Fruit fly (Drosophila melanogaster) whole organism, wandering third instar larva: Measurements from ENCODE around the gene CG6733.

Experiments
- Abd-B ChIP-seq: fragments of >200 bp; optimal IDR thresholded peaks from 2 replicates; lab custom pipeline; 2017; ENCODE audit warnings: missing biosample characterization, missing genetic modification characterization
- CG32264 ChIP-seq: fragments of 200-800 bp; sonication (Bioruptor generic); optimal IDR thresholded peaks from 2 replicates; lab custom pipeline; 2016; ENCODE audit warnings: missing biosample characterization, missing genetic modification characterization
- CG9705 ChIP-seq: fragments of 200-800 bp; sonication (Bioruptor generic); optimal IDR thresholded peaks from 2 replicates; lab custom pipeline; 2018; ENCODE audit warnings: missing biosample characterization, mild to moderate bottlenecking, missing genetic modification characterization
- CrebA ChIP-seq: fragments of 200-800 bp; sonication (Bioruptor generic); optimal IDR thresholded peaks from 2 replicates; lab custom pipeline; 2016; ENCODE audit warnings: missing biosample characterization, mild to moderate bottlenecking, missing genetic modification characterization, borderline replicate concordance
- Dfd ChIP-seq: fragments of >200 bp; optimal IDR thresholded peaks from 2 replicates; lab custom pipeline; 2017; ENCODE audit warnings: missing biosample characterization, missing genetic modification characterization
- Dif ChIP-seq: fragments of 200-275, 200-300 bp; sonication (Bioruptor generic); optimal IDR thresholded peaks from 2 replicates; lab custom pipeline; 2018; ENCODE audit warnings: missing biosample characterization, missing genetic modification characterization; ENCODE audit not compliant: partially characterized antibody
- GATAd ChIP-seq: sonication (Bioruptor generic); optimal IDR thresholded peaks from 2 replicates; lab custom pipeline; 2016; ENCODE audit warnings: missing biosample characterization, missing genetic modification characterization
- HLH106 ChIP-seq: fragments of 200-800 bp; optimal IDR thresholded peaks from 3 replicates; lab custom pipeline; 2019; ENCODE audit warnings: missing biosample characterization, mild to moderate bottlenecking, missing genetic modification characterization, moderate library complexity
- Hnf4 ChIP-seq: fragments of 200-800 bp; sonication (Bioruptor generic); optimal IDR thresholded peaks from 2 replicates; lab custom pipeline; 2016; ENCODE audit warnings: missing biosample characterization, mild to moderate bottlenecking, missing genetic modification characterization
- Hr78 ChIP-seq: fragments of >200 bp; optimal IDR thresholded peaks from 2 replicates; lab custom pipeline; 2017; ENCODE audit warnings: missing biosample characterization, missing genetic modification characterization
- Hr83 ChIP-seq: fragments of 200-300 bp; sonication (Bioruptor generic); optimal IDR thresholded peaks from 2 replicates; lab custom pipeline; 2016; ENCODE audit warnings: missing biosample characterization, mild to moderate bottlenecking, missing genetic modification characterization, moderate library complexity; ENCODE audit not compliant: poor library complexity, severe bottlenecking
- Jra ChIP-seq: sonication (Bioruptor generic); optimal IDR thresholded peaks from 2 replicates; lab custom pipeline; 2016; ENCODE audit warnings: missing biosample characterization, missing genetic modification characterization
- Mio ChIP-seq: sonication (Bioruptor generic); optimal IDR thresholded peaks from 2 replicates; lab custom pipeline; 2016; ENCODE audit warnings: missing biosample characterization, missing genetic modification characterization
- Myc ChIP-seq: fragments of >200 bp; optimal IDR thresholded peaks from 2 replicates; lab custom pipeline; 2017
- N ChIP-seq: fragments of >200 bp; optimal IDR thresholded peaks from 2 replicates; lab custom pipeline; 2018; ENCODE audit warnings: missing biosample characterization, missing external identifiers, missing genetic modification characterization
- OdsH ChIP-seq: fragments of 200-800 bp; sonication (Bioruptor generic); optimal IDR thresholded peaks from 2 replicates; lab custom pipeline; 2016; ENCODE audit warnings: missing biosample characterization, mild to moderate bottlenecking, missing genetic modification characterization
- Rel ChIP-seq, 2 experiments: fragments of 200-800 bp; sonication (Bioruptor generic) in 1 of 2; optimal IDR thresholded peaks; 2 replicates in 1 of 2; 3 replicates in 1 of 2; lab custom pipeline; 2016 to 2019; ENCODE audit warnings: mild to moderate bottlenecking in 2 of 2, missing biosample characterization in 2 of 2, missing genetic modification characterization in 2 of 2, moderate library complexity in 1 of 2
- Sp1 ChIP-seq: fragments of 200-800 bp; sonication (Bioruptor generic); optimal IDR thresholded peaks from 3 replicates; lab custom pipeline; 2019; ENCODE audit warnings: missing biosample characterization, mild to moderate bottlenecking, missing genetic modification characterization, moderate library complexity
- Vsx2 ChIP-seq: fragments of 200-300, 225-300 bp; sonication (Bioruptor generic); optimal IDR thresholded peaks from 2 replicates; lab custom pipeline; 2018; ENCODE audit warnings: missing biosample characterization, missing genetic modification characterization; ENCODE audit not compliant: partially characterized antibody
- br ChIP-seq: fragments of 200-800 bp; sonication (Bioruptor generic); optimal IDR thresholded peaks from 2 replicates; lab custom pipeline; 2016; ENCODE audit warnings: missing biosample characterization, missing genetic modification characterization
- brk ChIP-seq: fragments of 200-800 bp; sonication (Bioruptor generic); optimal IDR thresholded peaks from 2 replicates; lab custom pipeline; 2016; ENCODE audit warnings: missing biosample characterization, mild to moderate bottlenecking, missing genetic modification characterization
- dl ChIP-seq, 2 experiments: fragments of 175-275, 200-275 bp in 1 of 2; fragments of 200-275 bp in 1 of 2; sonication (Bioruptor generic); optimal IDR thresholded peaks; lab custom pipeline; 2018; ENCODE audit warnings: mild to moderate bottlenecking in 2 of 2, missing biosample characterization in 2 of 2, missing genetic modification characterization in 2 of 2, moderate library complexity in 2 of 2; ENCODE audit not compliant: partially characterized antibody in 2 of 2, insufficient read depth in 1 of 2
- dmrt93B ChIP-seq: fragments of 200-800 bp; sonication (Bioruptor generic); optimal IDR thresholded peaks from 2 replicates; lab custom pipeline; 2018; ENCODE audit warnings: missing biosample characterization, mild to moderate bottlenecking, missing genetic modification characterization
- dsf ChIP-seq: sonication (Bioruptor generic); optimal IDR thresholded peaks from 2 replicates; lab custom pipeline; 2016; ENCODE audit warnings: missing biosample characterization, missing genetic modification characterization, borderline replicate concordance
- ey ChIP-seq: fragments of 200-800 bp; sonication (Bioruptor generic); optimal IDR thresholded peaks from 2 replicates; lab custom pipeline; 2016; ENCODE audit warnings: missing biosample characterization, missing genetic modification characterization
- foxo ChIP-seq, 2 experiments: fragments of 200-800 bp; sonication (Bioruptor generic); optimal IDR thresholded peaks; 2 replicates in 1 of 2; 3 replicates in 1 of 2; lab custom pipeline; 2016 to 2017; ENCODE audit warnings: missing biosample characterization in 2 of 2, missing genetic modification characterization in 2 of 2
- fru ChIP-seq: fragments of 200-800 bp; sonication (Bioruptor generic); optimal IDR thresholded peaks from 3 replicates; lab custom pipeline; 2016; ENCODE audit warnings: missing biosample characterization, mild to moderate bottlenecking, missing genetic modification characterization
- h ChIP-seq: fragments of 200-800 bp; sonication (Bioruptor generic); optimal IDR thresholded peaks from 3 replicates; lab custom pipeline; 2016; ENCODE audit warnings: missing biosample characterization, mild to moderate bottlenecking, missing genetic modification characterization
- jim ChIP-seq: fragments of 175-275, 200-325 bp; sonication (Bioruptor generic); optimal IDR thresholded peaks from 2 replicates; lab custom pipeline; 2016; ENCODE audit warnings: missing biosample characterization, mild to moderate bottlenecking, missing genetic modification characterization
- lola ChIP-seq: fragments of >200 bp; optimal IDR thresholded peaks from 2 replicates; lab custom pipeline; 2017; ENCODE audit warnings: missing biosample characterization, missing genetic modification characterization
- pan ChIP-seq: fragments of >200 bp; optimal IDR thresholded peaks from 2 replicates; lab custom pipeline; 2017
- psq ChIP-seq: fragments of 200-800 bp; sonication (Bioruptor generic); optimal IDR thresholded peaks from 3 replicates; lab custom pipeline; 2017; ENCODE audit warnings: missing biosample characterization, mild to moderate bottlenecking, missing genetic modification characterization, moderate library complexity
- rgr ChIP-seq: fragments of 200-800 bp; sonication (Bioruptor generic); optimal IDR thresholded peaks from 3 replicates; lab custom pipeline; 2016; ENCODE audit warnings: missing biosample characterization, mild to moderate bottlenecking, missing genetic modification characterization
- sage ChIP-seq: fragments of 200-800 bp; sonication (Bioruptor generic); optimal IDR thresholded peaks from 2 replicates; lab custom pipeline; 2016; ENCODE audit warnings: missing biosample characterization, mild to moderate bottlenecking, missing genetic modification characterization
- sv ChIP-seq: fragments of 200-800 bp; sonication (Bioruptor generic); optimal IDR thresholded peaks from 3 replicates; lab custom pipeline; 2016; ENCODE audit warnings: missing biosample characterization, missing genetic modification characterization
- tai ChIP-seq: sonication (Bioruptor generic); optimal IDR thresholded peaks from 2 replicates; lab custom pipeline; 2016; ENCODE audit warnings: missing biosample characterization, missing genetic modification characterization
- usp ChIP-seq: fragments of >200 bp; optimal IDR thresholded peaks from 2 replicates; lab custom pipeline; 2017; ENCODE audit warnings: missing biosample characterization, missing genetic modification characterization
- woc ChIP-seq: sonication (Bioruptor generic); optimal IDR thresholded peaks from 2 replicates; lab custom pipeline; 2016; ENCODE audit warnings: missing biosample characterization, mild to moderate bottlenecking, missing genetic modification characterization

Gene CG6733

DNA sequence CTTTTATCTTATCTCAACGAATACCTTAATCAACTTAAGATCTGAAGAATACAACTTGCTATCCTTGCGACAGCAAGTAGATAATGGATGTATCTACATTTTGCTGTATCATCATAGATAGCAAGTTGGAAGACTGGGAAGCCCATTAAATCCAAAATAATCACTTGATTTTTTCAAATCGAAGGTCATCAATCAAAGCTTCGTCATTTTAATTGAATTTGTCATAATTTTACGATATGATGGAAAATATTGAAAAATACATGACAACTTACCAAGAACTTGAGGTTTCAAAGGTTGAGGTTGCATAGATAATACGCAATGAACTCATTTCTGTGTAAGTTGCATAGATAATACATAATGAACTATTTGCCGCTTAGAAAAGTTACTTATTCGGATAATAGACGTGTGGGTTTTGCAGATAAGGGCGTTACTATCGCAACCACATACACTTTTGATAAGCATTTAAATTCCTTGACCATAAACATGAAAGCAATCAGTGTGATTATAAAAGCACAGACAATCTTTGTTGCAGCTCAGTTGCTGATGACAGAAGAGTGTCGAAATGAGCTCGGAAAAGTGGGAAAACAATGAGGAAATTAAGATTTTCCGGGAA is at the start of gene CG6733:
Gene CG6733, plus strand, starts transcription at position 532 of the 613 bp plus-strand sequence.
- no peak for TF ChIP-seq CG32264
- TF ChIP-seq Mio (GFP tag; lab: Kevin White, UChicago) = no peak
- no peak for TF ChIP-seq GATAd (GFP tag; lab: Kevin White, UChicago)
- no peak for TF ChIP-seq Rel (GFP tag; optimal IDR thresholded peaks at IDR 0.05; lab: Kevin White, UChicago)
- TF ChIP-seq Rel (tag; optimal IDR thresholded peaks at IDR 0.05; lab: Kevin White, UChicago) = peak; percentile 26
- TF ChIP-seq pan (lab: Kevin White, UChicago) = no peak
- TF ChIP-seq Sp1 (GFP tag; lab: Kevin White, UChicago) = no peak
- TF ChIP-seq lola = no peak
- no peak for TF ChIP-seq Hr78 (GFP tag; lab: Kevin White, UChicago)

DNA sequence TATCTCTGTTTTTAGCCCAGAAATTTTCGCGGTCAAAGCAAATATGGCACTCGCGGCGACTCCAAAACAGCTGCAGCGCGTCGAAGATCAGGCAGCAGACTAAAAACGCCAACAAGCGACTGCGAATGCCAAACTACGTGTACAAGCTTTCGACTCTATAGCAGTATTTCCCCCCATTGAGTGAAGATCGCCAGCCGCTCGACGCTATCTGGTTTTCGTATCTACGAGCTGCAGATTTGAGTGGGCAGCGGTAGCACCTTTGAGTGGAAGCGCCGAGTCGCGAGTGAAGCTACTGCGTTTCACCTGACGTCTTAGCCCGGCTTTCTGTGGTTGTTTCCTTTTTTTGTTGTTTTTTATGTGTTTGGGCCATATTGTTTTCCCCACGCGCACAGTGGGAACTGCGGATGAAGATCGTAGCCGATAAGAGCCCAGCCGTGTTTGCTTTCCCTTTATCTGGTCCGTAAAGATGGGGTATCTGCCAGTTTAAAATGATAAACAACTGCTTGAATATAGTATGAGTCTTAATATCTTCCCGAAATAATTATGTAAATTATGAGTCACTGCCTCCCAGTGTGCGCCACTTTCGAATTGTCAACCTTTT is 49.3 kb upstream of the CG6733 start, which contains the start of gene CG17121:
Gene CG17121, minus strand, starts transcription at position 126 of the 601 bp plus-strand sequence.
- TF ChIP-seq Mio (GFP tag; lab: Kevin White, UChicago) (no peak), ey (GFP tag; lab: Kevin White, UChicago) (no peak), Dif (GFP tag; lab: Kevin White, UChicago) (peak; percentile 33), rgr (GFP tag; lab: Kevin White, UChicago) (no peak), brk (GFP tag; lab: Kevin White, UChicago) (no peak), Sp1 (GFP tag; lab: Kevin White, UChicago) (no peak), Hnf4 (GFP tag; lab: Kevin White, UChicago) (no peak), dl (GFP tag; optimal IDR thresholded peaks at IDR 0.05; lab: Kevin White, UChicago; ENCODE audit: insufficient read depth in 1 of 2, partially characterized antibody in 2 of 2) (peak in 1 of 2 experiments; percentile 43), CrebA (peak; percentile 43), Rel (GFP tag; optimal IDR thresholded peaks at IDR 0.05; lab: Kevin White, UChicago) (no peak), Rel (tag; optimal IDR thresholded peaks at IDR 0.05; lab: Kevin White, UChicago) (peak; percentile 85), pan (lab: Kevin White, UChicago) (no peak)

DNA sequence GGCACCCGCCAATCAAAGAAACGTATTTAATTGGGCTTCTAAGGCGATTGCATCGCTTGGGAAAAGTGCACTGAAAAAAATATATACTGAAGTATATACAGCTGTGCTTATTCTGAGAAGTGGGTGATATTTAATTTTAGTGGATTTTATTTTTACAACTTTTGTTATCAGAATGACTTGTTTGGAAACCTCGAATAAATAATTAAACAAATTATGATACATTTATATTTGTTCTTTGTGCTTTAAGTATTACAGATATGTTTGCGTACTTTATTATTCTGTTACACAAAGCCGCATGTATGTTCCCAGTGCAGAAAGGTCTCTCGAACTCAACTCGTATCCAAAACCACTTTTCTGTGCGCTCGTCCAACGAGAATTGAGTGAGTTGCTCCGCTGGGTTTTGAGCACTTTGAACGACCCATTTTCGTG is 48.8 kb upstream of the CG6733 start:
- peak; percentile 57 for TF ChIP-seq dsf (GFP tag; lab: Kevin White, UChicago)
- TF ChIP-seq usp = no peak
- TF ChIP-seq dl (GFP tag; optimal IDR thresholded peaks at IDR 0.05; lab: Kevin White, UChicago; ENCODE audit: insufficient read depth in 1 of 2, partially characterized antibody in 2 of 2) = no peak
- TF ChIP-seq sage (GFP tag; lab: Kevin White, UChicago) = peak; percentile 63
- TF ChIP-seq Abd-B = no peak
- peak; percentile 26 for TF ChIP-seq sv
- no peak for TF ChIP-seq Hr83 (GFP tag; lab: Kevin White, UChicago)
- peak; percentile 20 for TF ChIP-seq GATAd (GFP tag; lab: Kevin White, UChicago)
- TF ChIP-seq brk (GFP tag; lab: Kevin White, UChicago) = no peak
- TF ChIP-seq Jra (GFP tag; lab: Kevin White, UChicago) = peak; percentile 62
- TF ChIP-seq jim (GFP tag; lab: Kevin White, UChicago) = no peak
- no peak for TF ChIP-seq lola
- TF ChIP-seq Vsx2 (GFP tag; lab: Kevin White, UChicago) = no peak
- TF ChIP-seq N (GFP tag; lab: Kevin White, UChicago) = no peak
- TF ChIP-seq psq (GFP tag; lab: Kevin White, UChicago) = peak; percentile 71
- TF ChIP-seq Hr78 (GFP tag; lab: Kevin White, UChicago) = no peak
- peak; percentile 90 for TF ChIP-seq Sp1 (GFP tag; lab: Kevin White, UChicago)
- TF ChIP-seq OdsH (GFP tag; lab: Kevin White, UChicago) = peak; percentile 85
- TF ChIP-seq fru (GFP tag; lab: Kevin White, UChicago) = peak; percentile 84
- peak; percentile 78 for TF ChIP-seq rgr (GFP tag; lab: Kevin White, UChicago)
- peak; percentile 72 for TF ChIP-seq br (GFP tag; lab: Kevin White, UChicago)
- no peak for TF ChIP-seq Rel (GFP tag; optimal IDR thresholded peaks at IDR 0.05; lab: Kevin White, UChicago)
- TF ChIP-seq Rel (tag; optimal IDR thresholded peaks at IDR 0.05; lab: Kevin White, UChicago) = peak; percentile 39
- no peak for TF ChIP-seq Mio (GFP tag; lab: Kevin White, UChicago)
- peak; percentile 80 for TF ChIP-seq dmrt93B (GFP tag; lab: Kevin White, UChicago)
- no peak for TF ChIP-seq Myc (lab: Kevin White, UChicago)
- peak; percentile 84 for TF ChIP-seq h
- peak in 1 of 2 experiments; percentile 84 for TF ChIP-seq foxo (GFP tag; optimal IDR thresholded peaks at IDR 0.05; lab: Kevin White, UChicago)
- no peak for TF ChIP-seq CrebA
- TF ChIP-seq CG9705 = peak; percentile 72
- TF ChIP-seq pan (lab: Kevin White, UChicago) = no peak
- no peak for TF ChIP-seq Dfd (GFP tag; lab: Kevin White, UChicago)
- TF ChIP-seq ey (GFP tag; lab: Kevin White, UChicago) = peak; percentile 79
- TF ChIP-seq HLH106 (tag; lab: Kevin White, UChicago) = peak; percentile 89
- peak; percentile 54 for TF ChIP-seq Hnf4 (GFP tag; lab: Kevin White, UChicago)
- no peak for TF ChIP-seq Dif (GFP tag; lab: Kevin White, UChicago)
- TF ChIP-seq woc = peak; percentile 85
- peak; percentile 72 for TF ChIP-seq tai (GFP tag; lab: Kevin White, UChicago)
- peak; percentile 1 for TF ChIP-seq CG32264
